Worm (Caenorhabditis elegans) whole organism, L4 larva: Measurements from ENCODE around the gene M7.7.

ENCODE experiments used
- F10B5.3 ChIP-seq: sonication (generic microtip); optimal IDR thresholded peaks from 2 replicates; lab custom pipeline; 2016; ENCODE audit warnings: mild to moderate bottlenecking, missing genetic modification characterization, missing compliant biosample characterization
- F44E2.7 ChIP-seq: fragments of 200-800 bp; sonication (Bioruptor generic); IDR thresholded peaks from 2 replicates; pipeline ENCODE4 v2.1.2; 2022; ENCODE audit warnings: missing genetic modification characterization, missing compliant biosample characterization
- R02D3.7 ChIP-seq: fragments of 150-350 bp; sonication (generic microtip); optimal IDR thresholded peaks from 3 replicates; lab custom pipeline; 2014; ENCODE audit warnings: missing biosample characterization, missing genetic modification characterization
- Y105C5A.15 ChIP-seq: fragments of 200-800 bp; sonication (Bioruptor generic); IDR thresholded peaks from 2 replicates; pipeline ENCODE4 v1.3.6; 2022; ENCODE audit warnings: missing genetic modification characterization, missing compliant biosample characterization
- Y75B8A.6 ChIP-seq: fragments of 200-800 bp; sonication (Bioruptor generic); IDR thresholded peaks from 2 replicates; pipeline ENCODE4 v1.3.6; 2022; ENCODE audit warnings: missing genetic modification reagents, missing genetic modification characterization, missing compliant biosample characterization
- ZK337.2 ChIP-seq: fragments of 200-800 bp; sonication (Bioruptor generic); IDR thresholded peaks from 2 replicates; pipeline ENCODE4 v1.3.6; 2022; ENCODE audit warnings: missing genetic modification reagents, missing genetic modification characterization, missing compliant biosample characterization
- ZK546.5 ChIP-seq, 2 experiments: sonication (generic microtip); optimal IDR thresholded peaks; 2 replicates each; lab custom pipeline; 2017; ENCODE audit warnings: missing biosample characterization in 2 of 2, missing genetic modification characterization in 2 of 2
- aha-1 ChIP-seq: fragments of 150-350 bp; peaks from one replicate; lab custom pipeline; 2014; ENCODE audit warnings: missing biosample characterization, missing genetic modification characterization
- aly-2 ChIP-seq: sonication (generic microtip); optimal IDR thresholded peaks from 2 replicates; lab custom pipeline; 2018; ENCODE audit warnings: missing biosample characterization, missing genetic modification characterization
- ceh-20 ChIP-seq: fragments of 200-800 bp; sonication (Bioruptor generic); IDR thresholded peaks from 2 replicates; pipeline ENCODE4 v1.3.6; 2022; ENCODE audit warnings: missing genetic modification reagents, missing genetic modification characterization, missing compliant biosample characterization
- ces-1 ChIP-seq: fragments of 150-350 bp; sonication (generic microtip); optimal IDR thresholded peaks from 4 replicates; lab custom pipeline; 2014; ENCODE audit warnings: missing biosample characterization, missing genetic modification reagents, missing genetic modification characterization
- daf-12 ChIP-seq: fragments of 150-350 bp; optimal IDR thresholded peaks from 2 replicates; lab custom pipeline; 2014; ENCODE audit warnings: missing biosample characterization, missing genetic modification reagents, missing genetic modification characterization
- daf-19 ChIP-seq: fragments of 200-800 bp; sonication (Bioruptor generic); conservative IDR thresholded peaks from 2 replicates; pipeline ENCODE4 v1.3.6; 2022; ENCODE audit warnings: missing genetic modification characterization, missing compliant biosample characterization
- dmd-9 ChIP-seq: fragments of 200-800 bp; sonication (Bioruptor generic); IDR thresholded peaks from 2 replicates; pipeline ENCODE4 v1.3.6; 2022; ENCODE audit warnings: missing genetic modification reagents, missing genetic modification characterization, missing compliant biosample characterization
- dve-1 ChIP-seq: sonication (generic microtip); optimal IDR thresholded peaks from 2 replicates; lab custom pipeline; 2017; ENCODE audit warnings: antibody characterized with exemption, mild to moderate bottlenecking, missing genetic modification characterization, missing compliant biosample characterization; ENCODE audit not compliant: insufficient read depth
- fkh-10 ChIP-seq: fragments of 150-350 bp; optimal IDR thresholded peaks from 2 replicates; lab custom pipeline; 2014; ENCODE audit warnings: missing biosample characterization, missing genetic modification reagents, missing genetic modification characterization
- fos-1 ChIP-seq: fragments of 150-350 bp; optimal IDR thresholded peaks from 2 replicates; lab custom pipeline; 2014; ENCODE audit warnings: missing biosample characterization, missing genetic modification characterization
- gei-8 ChIP-seq: fragments of 200-800 bp; sonication (Bioruptor generic); optimal IDR thresholded peaks from 2 replicates; lab custom pipeline; 2018; ENCODE audit warnings: mild to moderate bottlenecking, missing genetic modification characterization, missing compliant biosample characterization
- hif-1 ChIP-seq, 2 experiments: sonication (generic microtip); optimal IDR thresholded peaks; 2 replicates each; lab custom pipeline; 2016 to 2017; ENCODE audit warnings: missing compliant biosample characterization in 2 of 2, missing genetic modification characterization in 2 of 2, missing genetic modification reagents in 2 of 2, missing genotype in 2 of 2, mild to moderate bottlenecking in 1 of 2
- hlh-11 ChIP-seq: fragments of 200-800 bp; sonication (Bioruptor generic); optimal IDR thresholded peaks from 2 replicates; lab custom pipeline; 2018; ENCODE audit warnings: mild to moderate bottlenecking, missing genetic modification characterization, missing compliant biosample characterization
- hlh-30 ChIP-seq: sonication (generic microtip); optimal IDR thresholded peaks from 2 replicates; lab custom pipeline; 2017; ENCODE audit warnings: antibody characterized with exemption, mild to moderate bottlenecking, missing genetic modification characterization, missing compliant biosample characterization; ENCODE audit not compliant: insufficient read depth
- hmg-1.1 ChIP-seq: fragments of 200-800 bp; sonication (Bioruptor generic); IDR thresholded peaks from 2 replicates; pipeline ENCODE4 v1.3.6; 2022; ENCODE audit warnings: missing genetic modification reagents, missing genetic modification characterization, missing compliant biosample characterization
- jun-1 ChIP-seq: fragments of 150-350 bp; optimal IDR thresholded peaks from 2 replicates; lab custom pipeline; 2014; ENCODE audit warnings: missing biosample characterization, missing genetic modification reagents, missing genetic modification characterization
- lin-15B ChIP-seq: fragments of 150-350 bp; sonication (generic microtip); optimal IDR thresholded peaks from 3 replicates; lab custom pipeline; 2014; ENCODE audit warnings: missing biosample characterization, missing genetic modification characterization
- lin-38 ChIP-seq: fragments of 200-800 bp; sonication (Bioruptor generic); IDR thresholded peaks from 2 replicates; pipeline ENCODE4 v1.3.6; 2022; ENCODE audit warnings: missing genetic modification reagents, missing genetic modification characterization, missing compliant biosample characterization
- lir-3 ChIP-seq: sonication (generic microtip); optimal IDR thresholded peaks from 2 replicates; lab custom pipeline; 2016; ENCODE audit warnings: mild to moderate bottlenecking, missing genetic modification characterization, missing compliant biosample characterization
- lsy-2 ChIP-seq, 2 experiments: fragments of 150-350 bp in 1 of 2; sonication (generic microtip) in 1 of 2; optimal IDR thresholded peaks; 2 replicates each; lab custom pipeline; 2014 to 2017; ENCODE audit warnings: missing biosample characterization in 2 of 2, missing genetic modification characterization in 2 of 2
- madf-5 ChIP-seq, 2 experiments: fragments of 200-800 bp; sonication (Bioruptor generic); IDR thresholded peaks; 2 replicates each; pipeline ENCODE4 v1.3.6; 2022; ENCODE audit warnings: missing compliant biosample characterization in 2 of 2, missing genetic modification characterization in 2 of 2
- madf-9 ChIP-seq: fragments of 200-800 bp; sonication (Bioruptor generic); conservative IDR thresholded peaks from 2 replicates; pipeline ENCODE4 v1.3.6; 2022; ENCODE audit warnings: missing genetic modification reagents, missing genetic modification characterization, missing compliant biosample characterization
- mdl-1 ChIP-seq, 2 experiments: fragments of 150-350 bp in 1 of 2; sonication (generic microtip) in 1 of 2; optimal IDR thresholded peaks; 2 replicates each; lab custom pipeline; 2014 to 2017; ENCODE audit warnings: missing biosample characterization in 2 of 2, missing genetic modification characterization in 2 of 2
- mes-2 ChIP-seq: sonication (generic microtip); optimal IDR thresholded peaks from 2 replicates; lab custom pipeline; 2016; ENCODE audit warnings: missing genotype, mild to moderate bottlenecking, missing genetic modification characterization, missing compliant biosample characterization; ENCODE audit not compliant: poor library complexity, severe bottlenecking
- nhr-102 ChIP-seq: sonication (generic microtip); optimal IDR thresholded peaks from 2 replicates; lab custom pipeline; 2016; ENCODE audit warnings: mild to moderate bottlenecking, missing genetic modification characterization, moderate library complexity, missing compliant biosample characterization
- nhr-111 ChIP-seq: fragments of 200-800 bp; sonication (Bioruptor generic); optimal IDR thresholded peaks from 2 replicates; lab custom pipeline; 2018; ENCODE audit warnings: mild to moderate bottlenecking, missing genetic modification characterization, missing compliant biosample characterization
- nhr-28 ChIP-seq: fragments of 150-350 bp; optimal IDR thresholded peaks from 2 replicates; lab custom pipeline; 2014; ENCODE audit warnings: missing biosample characterization, missing genetic modification characterization
- nhr-76 ChIP-seq: fragments of 150-350 bp; optimal IDR thresholded peaks from 2 replicates; lab custom pipeline; 2014; ENCODE audit warnings: missing biosample characterization, missing genetic modification characterization
- pqm-1 ChIP-seq: sonication (generic microtip); optimal IDR thresholded peaks from 2 replicates; lab custom pipeline; 2017; ENCODE audit warnings: missing biosample characterization, missing genetic modification characterization
- saeg-2 ChIP-seq: fragments of 200-800 bp; sonication (Bioruptor generic); IDR thresholded peaks from 2 replicates; pipeline ENCODE4 v1.3.6; 2022; ENCODE audit warnings: missing genetic modification reagents, missing genetic modification characterization, missing compliant biosample characterization
- sdz-12 ChIP-seq: fragments of 200-800 bp; sonication (Bioruptor generic); optimal IDR thresholded peaks from 2 replicates; lab custom pipeline; 2018; ENCODE audit warnings: mild to moderate bottlenecking, missing genetic modification characterization, missing compliant biosample characterization
- set-16 ChIP-seq: fragments of 200-800 bp; sonication (Bioruptor generic); IDR thresholded peaks from 2 replicates; pipeline ENCODE4 v1.3.6; 2022; ENCODE audit warnings: missing genetic modification reagents, missing genetic modification characterization, missing compliant biosample characterization
- snpc-1.2 ChIP-seq: fragments of 200-800 bp; sonication (Bioruptor generic); IDR thresholded peaks from 2 replicates; pipeline ENCODE4 v1.3.6; 2022; ENCODE audit warnings: missing genetic modification reagents, missing genetic modification characterization, missing compliant biosample characterization
- snpc-4 ChIP-seq: fragments of 150-350 bp; optimal IDR thresholded peaks from 2 replicates; lab custom pipeline; 2014; ENCODE audit warnings: missing biosample characterization, missing genetic modification characterization
- tag-97 ChIP-seq: fragments of 200-800 bp; sonication (Bioruptor generic); IDR thresholded peaks from 2 replicates; pipeline ENCODE4 v1.3.6; 2022; ENCODE audit warnings: missing genetic modification characterization, missing compliant biosample characterization
- tra-1 ChIP-seq: fragments of 200-800 bp; sonication (Bioruptor generic); IDR thresholded peaks from 2 replicates; pipeline ENCODE4 v1.3.6; 2022; ENCODE audit warnings: missing genetic modification reagents, missing genetic modification characterization, missing compliant biosample characterization
- unc-62 ChIP-seq, 3 experiments: fragments of 150-350 bp in 1 of 3; sonication (generic microtip); optimal IDR thresholded peaks in 2 of 3; peaks in 1 of 3; 1 replicate in 1 of 3; 2 replicates in 2 of 3; lab custom pipeline; 2014 to 2017; ENCODE audit warnings: missing biosample characterization in 3 of 3, missing genetic modification characterization in 3 of 3, missing genetic modification reagents in 3 of 3, missing genotype in 1 of 3
- zfp-2 ChIP-seq: sonication (generic microtip); optimal IDR thresholded peaks from 2 replicates; lab custom pipeline; 2016; ENCODE audit warnings: mild to moderate bottlenecking, missing genetic modification characterization, missing compliant biosample characterization

M7.7 gene

DNA sequence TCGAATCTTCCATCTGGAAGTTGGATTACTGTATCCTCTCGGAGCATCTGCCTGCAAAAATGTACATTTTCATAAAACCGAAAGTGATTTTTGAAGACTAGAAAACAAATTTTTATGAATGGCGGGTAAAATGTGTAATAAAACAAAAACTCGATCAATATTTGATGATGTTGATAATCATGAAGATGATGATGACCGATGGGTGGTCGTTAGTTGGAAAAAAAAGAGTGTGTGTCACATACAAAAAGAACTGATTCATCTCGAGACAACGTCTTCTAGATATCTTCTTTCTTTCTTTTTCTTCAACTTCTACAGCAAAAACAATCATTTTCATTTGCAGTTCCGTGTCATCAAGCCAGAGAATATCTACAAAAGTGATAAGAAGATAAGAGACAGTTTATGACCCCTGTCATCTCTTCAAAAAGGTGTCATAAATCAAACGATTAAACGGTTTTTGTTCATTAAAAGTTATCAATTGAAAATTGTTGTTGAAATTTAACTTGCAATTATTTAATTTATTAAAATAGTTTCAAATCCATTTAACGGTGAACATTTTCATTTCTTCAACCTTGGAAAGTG lies 3.0 kb downstream of the M7.7 start, which contains the start of gene bcc-1 (continued):
- no peak for TF ChIP-seq jun-1
- TF ChIP-seq Y105C5A.15 (GFP tag; lab: Robert Waterston, UW) = no peak
- no peak for TF ChIP-seq hif-1 (tag; optimal IDR thresholded peaks at IDR 0.05; lab: Kevin White, UChicago)
- no peak for TF ChIP-seq saeg-2 (GFP tag; lab: Robert Waterston, UW)
- TF ChIP-seq tag-97 (GFP tag; lab: Robert Waterston, UW) = no peak
- TF ChIP-seq hmg-1.1 (GFP tag; lab: Robert Waterston, UW) = no peak
- 0 out of 2 replicates have a peak, but pooled peaks have one; percentile 38 for TF ChIP-seq tra-1 (GFP tag; lab: Robert Waterston, UW)
- peak; percentile 55 for TF ChIP-seq hlh-11 (tag; lab: Kevin White, UChicago)
- no peak for TF ChIP-seq madf-9
- no peak for TF ChIP-seq zfp-2 (tag; lab: Kevin White, UChicago)
- TF ChIP-seq dve-1 (tag; lab: Kevin White, UChicago) = peak; percentile 44
- no peak for TF ChIP-seq set-16
- TF ChIP-seq madf-5 (GFP tag; IDR thresholded peaks at IDR 0.05; lab: Robert Waterston, UW) = no peak
- no peak for TF ChIP-seq snpc-4 (tag; lab: Kevin White, UChicago)
- TF ChIP-seq lin-15B (tag; lab: Kevin White, UChicago) = no peak
- TF ChIP-seq Y75B8A.6 (GFP tag; lab: Robert Waterston, UW) = no peak
- TF ChIP-seq fos-1 (tag; lab: Kevin White, UChicago) = no peak
- TF ChIP-seq nhr-28 (tag; lab: Kevin White, UChicago) = peak; percentile 62
- TF ChIP-seq daf-12 (tag; lab: Kevin White, UChicago) = no peak
- TF ChIP-seq ZK337.2 (GFP tag; lab: Robert Waterston, UW) = no peak
- TF ChIP-seq R02D3.7 (tag; lab: Kevin White, UChicago) = no peak
- peak; percentile 43 for TF ChIP-seq hlh-30
- TF ChIP-seq lin-38 (GFP tag; lab: Robert Waterston, UW) = no peak
- TF ChIP-seq mdl-1 (tag; optimal IDR thresholded peaks at IDR 0.05; lab: Kevin White, UChicago) = peak in 1 of 2 experiments; percentile 53
- TF ChIP-seq lir-3 (tag; lab: Kevin White, UChicago) = no peak
- TF ChIP-seq daf-19 (GFP tag; lab: Robert Waterston, UW) = no peak
- TF ChIP-seq ces-1 (GFP tag; lab: Kevin White, UChicago) = no peak
- no peak for TF ChIP-seq nhr-102 (tag; lab: Kevin White, UChicago)
- TF ChIP-seq ceh-20 (GFP tag; lab: Robert Waterston, UW) = peak; percentile 78; the same call in 1 of the 2 replicates
- TF ChIP-seq dmd-9 (GFP tag; lab: Robert Waterston, UW) = no peak
- TF ChIP-seq F44E2.7 (GFP tag; lab: Robert Waterston, UW) = no peak
- no peak for TF ChIP-seq nhr-111
- TF ChIP-seq gei-8 (GFP tag; lab: Kevin White, UChicago) = no peak
- TF ChIP-seq ZK546.5 (tag; optimal IDR thresholded peaks at IDR 0.05; lab: Kevin White, UChicago) = no peak
- no peak for TF ChIP-seq snpc-1.2 (GFP tag; lab: Robert Waterston, UW)
- no peak for TF ChIP-seq mes-2
- TF ChIP-seq, all 104 proteins: peak for 14

DNA sequence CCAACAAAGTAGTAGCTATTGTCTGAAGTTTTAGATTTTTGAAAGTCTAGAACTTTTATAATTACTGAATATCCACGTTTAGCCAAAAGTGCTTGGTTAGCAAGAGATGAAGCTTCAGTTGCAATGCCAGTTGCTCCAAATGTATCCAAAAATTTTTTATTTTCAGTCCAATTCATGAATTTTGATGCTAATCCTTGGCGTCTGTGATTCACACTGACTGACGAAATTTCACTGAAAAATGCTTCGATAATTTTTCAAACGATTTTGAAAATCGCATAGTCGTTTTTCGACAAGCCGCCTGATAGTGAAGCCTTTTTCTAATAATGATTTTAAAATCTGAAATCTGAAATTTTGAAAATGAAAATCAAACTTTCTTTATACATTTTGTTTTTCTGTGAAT lies 4.4 kb downstream of the M7.7 start:
- TF ChIP-seq nhr-76 (tag; lab: Kevin White, UChicago) = no peak
- TF ChIP-seq aha-1 (tag; lab: Kevin White, UChicago) = peak; percentile 93
- TF ChIP-seq, all 104 proteins: peak for 1

DNA sequence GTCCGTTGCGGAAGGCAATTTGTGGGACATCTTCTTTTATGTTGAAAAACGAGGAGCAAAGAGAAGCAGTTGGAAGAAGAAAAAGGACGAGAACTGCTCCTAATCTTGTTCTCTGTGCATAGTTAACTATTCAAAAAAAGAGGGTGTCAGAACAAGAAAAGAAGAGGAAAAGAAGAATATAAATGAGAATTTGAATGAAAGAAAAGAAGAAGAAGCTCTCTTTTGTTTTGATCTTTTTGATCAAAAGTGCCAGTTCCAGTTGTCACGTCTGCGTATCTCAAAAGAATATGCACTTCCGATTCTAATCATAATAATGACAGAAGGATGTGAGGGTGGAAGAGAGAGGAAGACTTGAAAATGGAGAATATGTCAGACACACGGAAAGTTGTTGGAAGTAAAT lies 5.3 kb downstream of the M7.7 start, which contains the start of gene M7.8:
M7.8 (minus strand) TSS at position 112 of the 400 bp plus-strand sequence.
- TF ChIP-seq fkh-10 (GFP tag; lab: Kevin White, UChicago) (peak; percentile 86), F10B5.3 (tag; lab: Kevin White, UChicago) (no peak), pqm-1 (tag; lab: Kevin White, UChicago) (no peak), unc-62 (GFP tag; optimal IDR thresholded peaks at IDR 0.05 in 1 of 2; lab: Kevin White, UChicago) (peak in 1 of 2 experiments; percentile 93), unc-62 (tag; optimal IDR thresholded peaks at IDR 0.05; lab: Kevin White, UChicago) (no peak), lsy-2 (tag; optimal IDR thresholded peaks at IDR 0.05; lab: Kevin White, UChicago) (peak in 1 of 2 experiments; percentile 24), aly-2 (tag; lab: Kevin White, UChicago) (no peak), sdz-12 (GFP tag; lab: Kevin White, UChicago) (no peak), aha-1 (tag; lab: Kevin White, UChicago) (peak; percentile 42), gei-8 (GFP tag; lab: Kevin White, UChicago) (no peak)
